Worm (Caenorhabditis elegans) whole organism, early embryonic: ENCODE results near the gene F58A4.2.

ENCODE experiments used
- F13C5.2 ChIP-seq: sonication (generic microtip); optimal IDR thresholded peaks from 2 replicates; lab custom pipeline; 2017; ENCODE audit warnings: mild to moderate bottlenecking, missing genetic modification characterization, inconsistent platforms, missing compliant biosample characterization
- ama-1 ChIP-seq: fragments of 150-350 bp; optimal IDR thresholded peaks from 2 replicates; lab custom pipeline; 2014
- ceh-36 ChIP-seq: sonication (generic microtip); optimal IDR thresholded peaks from 2 replicates; lab custom pipeline; 2016; ENCODE audit warnings: missing genetic modification characterization, inconsistent platforms, missing compliant biosample characterization
- ets-7 ChIP-seq: sonication (generic microtip); optimal IDR thresholded peaks from 2 replicates; lab custom pipeline; 2016; ENCODE audit warnings: missing genotype, missing genetic modification characterization, missing compliant biosample characterization
- hmbx-1 ChIP-seq: sonication (generic microtip); optimal IDR thresholded peaks from 2 replicates; lab custom pipeline; 2016; ENCODE audit warnings: mild to moderate bottlenecking, missing genetic modification characterization, missing compliant biosample characterization
- pes-1 ChIP-seq: fragments of 200-800 bp; sonication (Bioruptor generic); IDR thresholded peaks from 2 replicates; pipeline ENCODE4 v1.3.6; 2022; ENCODE audit warnings: missing genetic modification reagents, missing genetic modification characterization, missing compliant biosample characterization
- scrt-1 ChIP-seq: fragments of 200-800 bp; sonication (Bioruptor generic); IDR thresholded peaks from 2 replicates; pipeline ENCODE4 v1.3.6; 2022; ENCODE audit warnings: missing genetic modification characterization, missing compliant biosample characterization
- sea-1 ChIP-seq: fragments of 200-800 bp; sonication (Bioruptor generic); conservative IDR thresholded peaks from 2 replicates; pipeline ENCODE4 v1.3.6; 2022; ENCODE audit warnings: missing genetic modification characterization, missing compliant biosample characterization

DNA sequence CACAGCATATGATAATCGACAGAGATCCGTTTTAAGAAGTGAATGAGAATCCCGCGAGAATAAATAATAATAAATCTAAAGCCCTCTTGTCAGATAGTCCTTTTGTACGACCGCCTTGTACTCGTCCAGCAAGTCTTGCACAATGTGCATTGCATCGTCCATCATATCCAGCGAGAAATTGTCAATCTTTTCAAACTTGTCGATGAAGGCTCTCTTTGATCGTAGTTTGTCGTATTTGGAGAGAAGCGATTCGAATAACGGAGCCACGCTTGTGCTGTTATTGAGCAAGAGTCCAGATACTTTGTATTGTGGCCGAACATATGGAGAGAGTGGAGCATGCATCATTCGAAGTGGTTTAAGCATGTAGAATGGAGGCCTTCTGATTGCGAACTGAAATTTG lies 26.1 kb upstream of the F58A4.2 start:
- TF ChIP-seq hmbx-1 (tag; lab: Kevin White, UChicago) (no peak), scrt-1 (GFP tag; lab: Robert Waterston, UW) (no peak), F13C5.2 (tag; lab: Kevin White, UChicago) (no peak), sea-1 (GFP tag; lab: Robert Waterston, UW) (no peak), ets-7 (tag; lab: Kevin White, UChicago) (no peak), ceh-36 (tag; lab: Kevin White, UChicago) (no peak), ama-1 (lab: Kevin White, UChicago) (no peak), pes-1 (GFP tag; lab: Robert Waterston, UW) (no peak)
